Worm (Caenorhabditis elegans) whole organism, L1 larva: ENCODE data around the gene srh-104.

Experiments used
- C04F5.9 ChIP-seq: sonication (generic microtip); optimal IDR thresholded peaks from 2 replicates; lab custom pipeline; 2016; ENCODE audit warnings: missing genetic modification characterization, missing compliant biosample characterization
- C16A3.4 ChIP-seq: fragments of 150-350 bp; optimal IDR thresholded peaks from 2 replicates; lab custom pipeline; 2014; ENCODE audit warnings: missing biosample characterization, missing genetic modification characterization
- C34B4.2 ChIP-seq: sonication (generic microtip); optimal IDR thresholded peaks from 2 replicates; lab custom pipeline; 2017; ENCODE audit warnings: mild to moderate bottlenecking, missing genetic modification characterization, missing compliant biosample characterization
- F16B12.6 ChIP-seq: fragments of 150-350 bp; optimal IDR thresholded peaks from 2 replicates; lab custom pipeline; 2014; ENCODE audit warnings: missing biosample characterization, missing genetic modification characterization
- Y116A8C.19 ChIP-seq: sonication (generic microtip); optimal IDR thresholded peaks from 2 replicates; lab custom pipeline; 2016; ENCODE audit warnings: missing compliant biosample characterization, missing genetic modification characterization, borderline replicate concordance
- aha-1 ChIP-seq: fragments of 150-350 bp; optimal IDR thresholded peaks from 2 replicates; lab custom pipeline; 2014; ENCODE audit warnings: missing biosample characterization, missing genetic modification characterization
- alr-1 ChIP-seq: fragments of 200-800 bp; sonication (Bioruptor generic); optimal IDR thresholded peaks from 2 replicates; lab custom pipeline; 2018; ENCODE audit warnings: borderline replicate concordance, mild to moderate bottlenecking, missing genetic modification characterization, missing compliant biosample characterization
- aly-2 ChIP-seq: fragments of 150-350 bp; optimal IDR thresholded peaks from 2 replicates; lab custom pipeline; 2014; ENCODE audit warnings: missing biosample characterization, missing genetic modification characterization
- blmp-1 ChIP-seq: fragments of 150-350 bp; optimal IDR thresholded peaks from 2 replicates; lab custom pipeline; 2014; ENCODE audit warnings: missing biosample characterization, missing genetic modification characterization
- ceh-63 ChIP-seq: fragments of 200-800 bp; sonication (Bioruptor generic); optimal IDR thresholded peaks from 2 replicates; lab custom pipeline; 2018; ENCODE audit warnings: mild to moderate bottlenecking, missing genetic modification characterization, missing compliant biosample characterization
- ceh-8 ChIP-seq: fragments of 200-800 bp; sonication (Bioruptor generic); optimal IDR thresholded peaks from 2 replicates; lab custom pipeline; 2018; ENCODE audit warnings: mild to moderate bottlenecking, missing genetic modification characterization, moderate library complexity, missing compliant biosample characterization
- ceh-88 ChIP-seq: fragments of 200-800 bp; sonication (Bioruptor generic); IDR thresholded peaks from 2 replicates; pipeline ENCODE4 v1.3.6; 2022; ENCODE audit warnings: missing genetic modification characterization, missing compliant biosample characterization
- ces-1 ChIP-seq: fragments of 150-350 bp; optimal IDR thresholded peaks from 2 replicates; lab custom pipeline; 2014; ENCODE audit warnings: missing biosample characterization, missing genetic modification reagents, missing genetic modification characterization
- dpl-1 ChIP-seq, 3 experiments: fragments of 150-350 bp in 2 of 3; sonication (generic microtip) in 1 of 3; optimal IDR thresholded peaks; 2 replicates each; lab custom pipeline; 2014 to 2017; ENCODE audit warnings: missing biosample characterization in 3 of 3, missing genetic modification characterization in 3 of 3, missing genetic modification reagents in 3 of 3
- efl-1 ChIP-seq, 4 experiments: fragments of 150-350 bp; optimal IDR thresholded peaks in 3 of 4; peaks in 1 of 4; 1 replicate in 1 of 4; 2 replicates in 3 of 4; lab custom pipeline; 2014; ENCODE audit warnings: missing biosample characterization in 2 of 4, missing genetic modification characterization in 2 of 4, missing genetic modification reagents in 2 of 4
- efl-3 ChIP-seq: fragments of 200-800 bp; sonication (Bioruptor generic); optimal IDR thresholded peaks from 2 replicates; lab custom pipeline; 2018; ENCODE audit warnings: mild to moderate bottlenecking, missing genetic modification characterization, missing compliant biosample characterization
- egl-27 ChIP-seq, 2 experiments: fragments of 150-350 bp in 1 of 2; sonication (generic microtip); optimal IDR thresholded peaks; 3 replicates each; lab custom pipeline; 2017 to 2018; ENCODE audit warnings: missing biosample characterization in 2 of 2, missing genetic modification characterization in 2 of 2, missing genetic modification reagents in 2 of 2
- elt-3 ChIP-seq, 6 experiments: fragments of 150-350 bp in 1 of 6; sonication (generic microtip); optimal IDR thresholded peaks; 2 replicates each; lab custom pipeline; 2017 to 2018; ENCODE audit warnings: missing biosample characterization in 6 of 6, missing genetic modification characterization in 6 of 6, inconsistent platforms in 1 of 6
- fkh-10 ChIP-seq: sonication (generic microtip); optimal IDR thresholded peaks from 2 replicates; lab custom pipeline; 2017; ENCODE audit warnings: missing biosample characterization, missing genetic modification reagents, missing genetic modification characterization
- fkh-4 ChIP-seq: sonication (generic microtip); optimal IDR thresholded peaks from 2 replicates; lab custom pipeline; 2016; ENCODE audit warnings: missing compliant biosample characterization, missing genetic modification characterization, borderline replicate concordance
- grh-1 ChIP-seq: fragments of 200-800 bp; sonication (Bioruptor generic); IDR thresholded peaks from 2 replicates; pipeline ENCODE4 v1.3.6; 2022; ENCODE audit warnings: missing genetic modification reagents, missing genetic modification characterization, missing compliant biosample characterization
- hpl-2 ChIP-seq: fragments of 150-350 bp; optimal IDR thresholded peaks from 2 replicates; lab custom pipeline; 2014; ENCODE audit warnings: missing biosample characterization, missing genetic modification reagents, missing genetic modification characterization
- lin-13 ChIP-seq: fragments of 150-350 bp; optimal IDR thresholded peaks from 2 replicates; lab custom pipeline; 2014; ENCODE audit warnings: missing biosample characterization, missing genetic modification reagents, missing genetic modification characterization
- lin-14 ChIP-seq: fragments of 200-800 bp; sonication (Bioruptor generic); optimal IDR thresholded peaks from 2 replicates; lab custom pipeline; 2018; ENCODE audit warnings: mild to moderate bottlenecking, missing genetic modification characterization, moderate library complexity, missing compliant biosample characterization
- lin-15B ChIP-seq: fragments of 150-350 bp; sonication (generic microtip); optimal IDR thresholded peaks from 3 replicates; lab custom pipeline; 2014; ENCODE audit warnings: missing biosample characterization, missing genetic modification characterization
- lin-35 ChIP-seq, 2 experiments: fragments of 150-350 bp; optimal IDR thresholded peaks; 2 replicates each; lab custom pipeline; 2014; ENCODE audit warnings: missing biosample characterization in 2 of 2, missing genetic modification characterization in 2 of 2, missing genetic modification reagents in 2 of 2
- lin-39 ChIP-seq: fragments of 150-350 bp; optimal IDR thresholded peaks from 2 replicates; lab custom pipeline; 2014; ENCODE audit warnings: missing biosample characterization, missing genetic modification reagents, missing genetic modification characterization
- lsy-2 ChIP-seq, 2 experiments: fragments of 150-350 bp; optimal IDR thresholded peaks; 2 replicates each; lab custom pipeline; 2014; ENCODE audit warnings: missing biosample characterization in 2 of 2, missing genetic modification characterization in 2 of 2
- mdl-1 ChIP-seq, 2 experiments: fragments of 150-350 bp; optimal IDR thresholded peaks; 2 replicates each; lab custom pipeline; 2014 to 2017; ENCODE audit warnings: missing biosample characterization in 2 of 2, missing genetic modification characterization in 2 of 2, inconsistent platforms in 1 of 2
- mef-2 ChIP-seq: fragments of 150-350 bp; optimal IDR thresholded peaks from 2 replicates; lab custom pipeline; 2014; ENCODE audit warnings: missing biosample characterization, missing genetic modification characterization
- nhr-19 ChIP-seq: fragments of 200-800 bp; sonication (Bioruptor generic); conservative IDR thresholded peaks from 2 replicates; pipeline ENCODE4 v1.3.6; 2022; ENCODE audit warnings: missing genetic modification characterization, missing compliant biosample characterization
- nhr-20 ChIP-seq: sonication (generic microtip); optimal IDR thresholded peaks from 2 replicates; lab custom pipeline; 2016; ENCODE audit warnings: mild to moderate bottlenecking, missing genetic modification characterization, missing compliant biosample characterization
- nhr-237 ChIP-seq: fragments of 150-350 bp; optimal IDR thresholded peaks from 2 replicates; lab custom pipeline; 2014; ENCODE audit warnings: missing biosample characterization, missing genetic modification characterization
- nhr-47 ChIP-seq: sonication (generic microtip); optimal IDR thresholded peaks from 2 replicates; lab custom pipeline; 2016; ENCODE audit warnings: mild to moderate bottlenecking, missing genetic modification characterization, moderate library complexity, missing compliant biosample characterization
- nhr-71 ChIP-seq: sonication (generic microtip); optimal IDR thresholded peaks from 2 replicates; lab custom pipeline; 2016; ENCODE audit warnings: mild to moderate bottlenecking, missing genetic modification characterization, moderate library complexity, missing compliant biosample characterization
- nhr-76 ChIP-seq: sonication (generic microtip); optimal IDR thresholded peaks from 2 replicates; lab custom pipeline; 2017; ENCODE audit warnings: missing biosample characterization, missing genetic modification characterization
- nhr-77 ChIP-seq: fragments of 150-350 bp; optimal IDR thresholded peaks from 2 replicates; lab custom pipeline; 2014; ENCODE audit warnings: missing biosample characterization, missing genetic modification characterization
- nhr-84 ChIP-seq: sonication (generic microtip); optimal IDR thresholded peaks from 2 replicates; lab custom pipeline; 2017; ENCODE audit warnings: missing biosample characterization, missing genetic modification characterization
- nhr-85 ChIP-seq: sonication (generic microtip); peaks from one replicate; lab custom pipeline; 2016; ENCODE audit warnings: missing genetic modification characterization, inconsistent platforms, missing compliant biosample characterization
- pqm-1 ChIP-seq: sonication (generic microtip); optimal IDR thresholded peaks from 3 replicates; lab custom pipeline; 2017; ENCODE audit warnings: missing biosample characterization, missing genetic modification characterization
- snpc-4 ChIP-seq: fragments of 150-350 bp; optimal IDR thresholded peaks from 2 replicates; lab custom pipeline; 2014; ENCODE audit warnings: missing biosample characterization, missing genetic modification characterization
- snu-23 ChIP-seq: sonication (generic microtip); optimal IDR thresholded peaks from 2 replicates; lab custom pipeline; 2016; ENCODE audit warnings: missing genetic modification characterization, missing compliant biosample characterization
- tlp-1 ChIP-seq: fragments of 150-350 bp; optimal IDR thresholded peaks from 2 replicates; lab custom pipeline; 2014; ENCODE audit warnings: missing biosample characterization, missing genetic modification characterization
- unc-130 ChIP-seq: fragments of 150-350 bp; optimal IDR thresholded peaks from 2 replicates; lab custom pipeline; 2017; ENCODE audit warnings: missing biosample characterization, missing genetic modification characterization, inconsistent platforms
- unc-62 ChIP-seq: fragments of 150-350 bp; optimal IDR thresholded peaks from 2 replicates; lab custom pipeline; 2014; ENCODE audit warnings: missing biosample characterization, missing genetic modification reagents, missing genetic modification characterization
- xbp-1 ChIP-seq: sonication (generic microtip); optimal IDR thresholded peaks from 2 replicates; lab custom pipeline; 2016; ENCODE audit warnings: missing genetic modification characterization, missing compliant biosample characterization
- zag-1 ChIP-seq: fragments of 150-350 bp; optimal IDR thresholded peaks from 2 replicates; lab custom pipeline; 2014; ENCODE audit warnings: missing biosample characterization, missing genetic modification characterization
- ztf-11 ChIP-seq, 2 experiments: sonication (generic microtip); optimal IDR thresholded peaks; 2 replicates each; lab custom pipeline; 2016 to 2017; ENCODE audit warnings: missing genetic modification characterization in 2 of 2, missing biosample characterization in 1 of 2, missing compliant biosample characterization in 1 of 2
- ztf-4 ChIP-seq: fragments of 150-350 bp; optimal IDR thresholded peaks from 2 replicates; lab custom pipeline; 2014; ENCODE audit warnings: missing biosample characterization, missing genetic modification characterization

srh-104 gene

ce11 chrV:16214505-16214904 lies 29.5 kb downstream of the srh-104 start, which contains the start of gene F11A5.9:
Gene F11A5.9 (plus strand): TSS chrV:16214890.
- peak in 1 of 2 experiments; percentile 9 for TF ChIP-seq lin-35 (GFP tag; optimal IDR thresholded peaks at IDR 0.05; lab: Kevin White, UChicago)
- no peak for TF ChIP-seq fkh-4
- TF ChIP-seq blmp-1 (tag; lab: Kevin White, UChicago): peak; percentile 38
- TF ChIP-seq aly-2: no peak
- TF ChIP-seq nhr-19 (GFP tag; lab: Robert Waterston, UW): peak; percentile 19; the same call in 1 of the 2 replicates
- peak in 1 of 2 experiments; percentile 35 for TF ChIP-seq lsy-2 (tag; optimal IDR thresholded peaks at IDR 0.05; lab: Kevin White, UChicago)
- peak in 2 of 6 experiments; percentile 5 to 69 for TF ChIP-seq elt-3 (tag; optimal IDR thresholded peaks at IDR 0.05; lab: Kevin White, UChicago)

ce11 chrV:16213323-16213722 lies 30.7 kb downstream of the srh-104 start:
- TF ChIP-seq lin-13 (no peak), nhr-47 (tag; lab: Kevin White, UChicago) (no peak), grh-1 (GFP tag; lab: Robert Waterston, UW) (peak; percentile 39; the same call in 1 of the 2 replicates), egl-27 (tag; optimal IDR thresholded peaks at IDR 0.05; lab: Kevin White, UChicago) (no peak), lin-39 (tag; lab: Kevin White, UChicago) (no peak), tlp-1 (no peak), nhr-71 (tag; lab: Kevin White, UChicago) (peak; percentile 69), pqm-1 (tag; lab: Kevin White, UChicago) (no peak), blmp-1 (tag; lab: Kevin White, UChicago) (peak; percentile 85), nhr-237 (no peak), lsy-2 (tag; optimal IDR thresholded peaks at IDR 0.05; lab: Kevin White, UChicago) (peak in 1 of 2 experiments; percentile 14), C34B4.2 (tag; lab: Kevin White, UChicago) (no peak), C04F5.9 (tag; lab: Kevin White, UChicago) (no peak), efl-1 (optimal IDR thresholded peaks at IDR 0.05; lab: Kevin White, UChicago) (no peak), efl-1 (GFP tag; optimal IDR thresholded peaks at IDR 0.05 in 1 of 2; lab: Kevin White, UChicago) (no peak), nhr-19 (GFP tag; lab: Robert Waterston, UW) (peak; percentile 75), ceh-8 (GFP tag; lab: Kevin White, UChicago) (no peak), C16A3.4 (tag; lab: Kevin White, UChicago) (no peak), unc-130 (tag; lab: Kevin White, UChicago) (no peak), aly-2 (no peak), nhr-76 (tag; lab: Kevin White, UChicago) (no peak), hpl-2 (GFP tag; lab: Kevin White, UChicago) (no peak), lin-14 (GFP tag; lab: Kevin White, UChicago) (peak; percentile 76), lin-15B (no peak), alr-1 (tag; lab: Kevin White, UChicago) (no peak), aha-1 (tag; lab: Kevin White, UChicago) (no peak), nhr-77 (tag; lab: Kevin White, UChicago) (no peak), mef-2 (tag; lab: Kevin White, UChicago) (no peak), mdl-1 (tag; optimal IDR thresholded peaks at IDR 0.05; lab: Kevin White, UChicago) (peak in 1 of 2 experiments; percentile 9), ztf-4 (tag; lab: Kevin White, UChicago) (no peak), ceh-88 (no peak), nhr-84 (tag; lab: Kevin White, UChicago) (no peak), ceh-63 (no peak), fkh-10 (GFP tag; lab: Kevin White, UChicago) (no peak), zag-1 (tag; lab: Kevin White, UChicago) (no peak), nhr-20 (tag; lab: Kevin White, UChicago) (peak; percentile 86), dpl-1 (GFP tag; optimal IDR thresholded peaks at IDR 0.05; lab: Kevin White, UChicago) (peak in 1 of 3 experiments; percentile 3), unc-62 (no peak), ztf-11 (tag; optimal IDR thresholded peaks at IDR 0.05; lab: Kevin White, UChicago) (no peak), snpc-4 (tag; lab: Kevin White, UChicago) (no peak), efl-3 (no peak), elt-3 (tag; optimal IDR thresholded peaks at IDR 0.05; lab: Kevin White, UChicago) (peak in 5 of 6 experiments; percentile 67 to 92 (median 79)), ces-1 (GFP tag; lab: Kevin White, UChicago) (no peak), Y116A8C.19 (tag; lab: Kevin White, UChicago) (no peak), lin-35 (GFP tag; optimal IDR thresholded peaks at IDR 0.05; lab: Kevin White, UChicago) (peak in 1 of 2 experiments; percentile 42), snu-23 (GFP tag; lab: Kevin White, UChicago) (peak; percentile 64), nhr-85 (peak; percentile 96), xbp-1 (tag; lab: Kevin White, UChicago) (no peak), F16B12.6 (no peak), fkh-4 (no peak)
